Fruit fly (Drosophila melanogaster): ENCODE measurements around the gene lost.

Gene lost

dm6 chr3R:4401977-4402589 is 793 bp upstream of the lost start, which contains the start of gene CG9853:
Gene CG9853 (minus strand): TSS chr3R:4402027.
- no peak for TF ChIP-seq CG14655 (GFP tag; optimal IDR thresholded peaks at IDR 0.05)

- peak; percentile 8 for TF ChIP-seq CG9948 (tag; optimal IDR thresholded peaks at IDR 0.05)
- no peak for TF ChIP-seq CG8159 (tag; optimal IDR thresholded peaks at IDR 0.05)
- no peak for TF ChIP-seq CG12605 (GFP tag; IDR thresholded peaks at IDR 0.05)
- TF ChIP-seq EcR (GFP tag; optimal IDR thresholded peaks at IDR 0.05), result peak; percentile 77
- no peak for TF ChIP-seq rn (GFP tag; IDR thresholded peaks at IDR 0.05)
- no peak for TF ChIP-seq Pif1A (GFP tag; optimal IDR thresholded peaks at IDR 0.05)
- no peak for TF ChIP-seq gl (tag; optimal IDR thresholded peaks at IDR 0.05)
- peak; percentile 8 for TF ChIP-seq CG8301 (tag; optimal IDR thresholded peaks at IDR 0.05)
- TF ChIP-seq CG14655 (GFP tag; optimal IDR thresholded peaks at IDR 0.05), result no peak
- peak; percentile 15 for TF ChIP-seq Pif1B (GFP tag; optimal IDR thresholded peaks at IDR 0.05)
- no peak for TF ChIP-seq Snoo (tag; optimal IDR thresholded peaks at IDR 0.05)
- TF ChIP-seq CG4496 (GFP tag; IDR thresholded peaks at IDR 0.05), result no peak
- TF ChIP-seq CG32121 (GFP tag; IDR thresholded peaks at IDR 0.05), result no peak
- no peak for TF ChIP-seq Ets98B (GFP tag; IDR thresholded peaks at IDR 0.05)
- peak; percentile 10 for TF ChIP-seq CG17806 (tag; optimal IDR thresholded peaks at IDR 0.05)
- peak; percentile 1 for TF ChIP-seq CG15710 (tag; optimal IDR thresholded peaks at IDR 0.05)
- no peak for TF ChIP-seq CG34367 (tag; optimal IDR thresholded peaks at IDR 0.05)
- TF ChIP-seq fd96Ca (GFP tag; IDR thresholded peaks at IDR 0.05), result 0 out of 3 replicates have a peak, but pooled peaks have one; percentile 30
- no peak for TF ChIP-seq CG10348 (GFP tag; IDR thresholded peaks at IDR 0.05)
- TF ChIP-seq D1 (tag; optimal IDR thresholded peaks at IDR 0.05), result no peak
- TF ChIP-seq CG13204 (GFP tag; optimal IDR thresholded peaks at IDR 0.05), result no peak
Measured at dm6 chr3R:4403706-4404392, 973 bp downstream of the lost start.

- TF ChIP-seq fd96Ca (GFP tag; IDR thresholded peaks at IDR 0.05) (no peak), CG12605 (GFP tag; IDR thresholded peaks at IDR 0.05) (no peak), D1 (tag; optimal IDR thresholded peaks at IDR 0.05) (no peak), EcR (GFP tag; optimal IDR thresholded peaks at IDR 0.05) (peak; percentile 96), CG13204 (GFP tag; optimal IDR thresholded peaks at IDR 0.05) (peak; percentile 46), CG8159 (tag; optimal IDR thresholded peaks at IDR 0.05) (no peak), CG15710 (tag; optimal IDR thresholded peaks at IDR 0.05) (no peak), CG17806 (tag; optimal IDR thresholded peaks at IDR 0.05) (no peak), Pif1A (GFP tag; optimal IDR thresholded peaks at IDR 0.05) (no peak), CG14655 (GFP tag; optimal IDR thresholded peaks at IDR 0.05) (no peak), CG4496 (GFP tag; IDR thresholded peaks at IDR 0.05) (no peak), CG34367 (tag; optimal IDR thresholded peaks at IDR 0.05) (no peak), CG10348 (GFP tag; IDR thresholded peaks at IDR 0.05) (no peak), Ets98B (GFP tag; IDR thresholded peaks at IDR 0.05) (no peak), CG9948 (tag; optimal IDR thresholded peaks at IDR 0.05) (no peak), rn (GFP tag; IDR thresholded peaks at IDR 0.05) (no peak), gl (tag; optimal IDR thresholded peaks at IDR 0.05) (no peak)
Measured at dm6 chr3R:4407325-4407724, 4.4 kb downstream of the lost start.

dm6 chr3R:4416138-4416537 is 13.3 kb downstream of the lost start, which contains the start of gene CG31528:
Gene CG31528 (plus strand): TSS chr3R:4416438.
- TF ChIP-seq Pif1B (GFP tag; optimal IDR thresholded peaks at IDR 0.05), result no peak
- no peak for TF ChIP-seq CG17806 (tag; optimal IDR thresholded peaks at IDR 0.05)
- no peak for TF ChIP-seq gl (tag; optimal IDR thresholded peaks at IDR 0.05)
- no peak for TF ChIP-seq CG9948 (tag; optimal IDR thresholded peaks at IDR 0.05)
- TF ChIP-seq Ets98B (GFP tag; IDR thresholded peaks at IDR 0.05), result no peak
- no peak for TF ChIP-seq CG13204 (GFP tag; optimal IDR thresholded peaks at IDR 0.05)
- TF ChIP-seq CG32121 (GFP tag; IDR thresholded peaks at IDR 0.05), result no peak
- no peak for TF ChIP-seq CG4496 (GFP tag; IDR thresholded peaks at IDR 0.05)
- no peak for TF ChIP-seq EcR (GFP tag; optimal IDR thresholded peaks at IDR 0.05)
- no peak for TF ChIP-seq Pif1A (GFP tag; optimal IDR thresholded peaks at IDR 0.05)
- no peak for TF ChIP-seq CG12605 (GFP tag; IDR thresholded peaks at IDR 0.05)
- TF ChIP-seq CG14655 (GFP tag; optimal IDR thresholded peaks at IDR 0.05), result no peak
- TF ChIP-seq CG8301 (tag; optimal IDR thresholded peaks at IDR 0.05), result no peak
- no peak for TF ChIP-seq D1 (tag; optimal IDR thresholded peaks at IDR 0.05)
- TF ChIP-seq CG10348 (GFP tag; IDR thresholded peaks at IDR 0.05), result no peak
- no peak for TF ChIP-seq fd96Ca (GFP tag; IDR thresholded peaks at IDR 0.05)
- no peak for TF ChIP-seq Snoo (tag; optimal IDR thresholded peaks at IDR 0.05)
- no peak for TF ChIP-seq CG15710 (tag; optimal IDR thresholded peaks at IDR 0.05)
- no peak for TF ChIP-seq rn (GFP tag; IDR thresholded peaks at IDR 0.05)
- no peak for TF ChIP-seq CG34367 (tag; optimal IDR thresholded peaks at IDR 0.05)

- TF ChIP-seq CG10348 (GFP tag; IDR thresholded peaks at IDR 0.05), result no peak
- TF ChIP-seq Snoo (tag; optimal IDR thresholded peaks at IDR 0.05), result no peak
- no peak for TF ChIP-seq CG9948 (tag; optimal IDR thresholded peaks at IDR 0.05)
- TF ChIP-seq D1 (tag; optimal IDR thresholded peaks at IDR 0.05), result no peak
- TF ChIP-seq fd96Ca (GFP tag; IDR thresholded peaks at IDR 0.05), result no peak
- TF ChIP-seq CG34367 (tag; optimal IDR thresholded peaks at IDR 0.05), result no peak
- TF ChIP-seq CG13204 (GFP tag; optimal IDR thresholded peaks at IDR 0.05), result no peak
- no peak for TF ChIP-seq EcR (GFP tag; optimal IDR thresholded peaks at IDR 0.05)
- TF ChIP-seq CG8159 (tag; optimal IDR thresholded peaks at IDR 0.05), result no peak
- TF ChIP-seq CG15710 (tag; optimal IDR thresholded peaks at IDR 0.05), result no peak
- TF ChIP-seq gl (tag; optimal IDR thresholded peaks at IDR 0.05), result no peak
- TF ChIP-seq CG32121 (GFP tag; IDR thresholded peaks at IDR 0.05), result no peak
Measured at dm6 chr3R:4419482-4419881, 16.6 kb downstream of the lost start, which contains the start of gene CG32944. Gene CG32944 (minus strand): TSS chr3R:4419578.

Data from whole organism, pupa.